Fruit fly (Drosophila melanogaster) S2 (cell line): Measurements from ENCODE around the gene CG34417.

ENCODE experiments used
- CG8478 ChIP-seq: fragments of >200 bp; optimal IDR thresholded peaks from 2 replicates; lab custom pipeline; 2018
- CTCF ChIP-seq, 2 experiments: fragments of >200 bp; optimal IDR thresholded peaks; 2 replicates each; lab custom pipeline; 2018

Gene CG34417

dm6 chrX:6551464-6551863, 10.9 kb downstream of the CG34417 start:
- TF ChIP-seq CG8478 (lab: Kevin White, UChicago) = no peak
- no peak for TF ChIP-seq CTCF (optimal IDR thresholded peaks at IDR 0.05; lab: Kevin White, UChicago)

DNA sequence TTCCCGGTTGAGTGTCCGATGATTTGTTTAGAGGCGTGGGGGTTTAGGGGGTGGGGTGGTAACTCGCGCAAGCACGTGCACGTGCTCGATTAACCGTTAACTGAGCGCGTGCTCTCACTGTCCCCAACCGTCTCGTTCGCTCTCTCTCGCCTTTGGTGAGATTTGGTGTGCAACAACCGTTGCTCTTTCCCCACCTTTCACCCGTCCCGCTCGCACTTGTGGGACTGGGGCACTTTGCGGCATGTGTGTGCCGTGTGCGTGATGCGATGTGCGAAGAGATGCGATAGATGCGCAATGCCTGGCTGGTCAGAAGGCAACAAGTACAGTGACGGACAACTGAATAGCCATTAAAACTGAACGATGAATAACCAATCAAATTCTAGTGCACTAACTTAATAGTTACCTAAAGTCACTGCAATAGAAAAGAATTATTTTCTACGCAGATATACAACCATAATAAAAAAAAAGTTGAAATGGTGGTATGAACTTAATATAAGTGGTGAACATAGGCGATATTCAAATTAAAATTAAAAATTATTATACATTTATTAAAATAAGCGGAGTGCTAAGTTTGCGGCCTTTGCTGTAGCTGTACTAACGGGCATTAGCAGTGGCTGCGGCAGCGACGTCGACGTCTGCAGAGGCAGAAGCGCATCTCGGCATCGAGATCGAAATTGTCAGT, 30.8 kb downstream of the CG34417 start:
- no peak for TF ChIP-seq CG8478 (lab: Kevin White, UChicago)
- no peak for TF ChIP-seq CTCF (optimal IDR thresholded peaks at IDR 0.05; lab: Kevin White, UChicago)

dm6 chrX:6573799-6574198, 33.2 kb downstream of the CG34417 start:
- no peak for TF ChIP-seq CG8478 (lab: Kevin White, UChicago)
- TF ChIP-seq CTCF (optimal IDR thresholded peaks at IDR 0.05; lab: Kevin White, UChicago) = no peak

DNA sequence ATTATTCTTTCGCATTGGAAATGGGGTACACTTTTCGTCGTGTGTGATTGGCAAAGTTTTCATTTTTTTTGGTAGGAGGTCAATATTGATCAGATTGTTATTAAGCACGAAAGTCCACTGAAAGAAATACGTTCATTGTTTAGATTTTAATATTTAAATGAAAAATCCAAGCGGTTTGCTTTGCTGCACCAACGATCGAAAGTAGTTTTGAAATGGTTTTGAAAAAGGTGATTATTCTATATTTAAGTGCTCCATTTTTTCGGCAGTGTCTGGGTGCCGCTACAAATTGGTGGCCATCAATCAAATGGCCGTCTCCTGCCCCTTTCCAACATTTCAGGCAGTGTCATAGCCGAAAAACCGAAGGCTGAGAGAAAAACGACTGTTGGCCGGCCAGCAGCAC, 33.9 kb downstream of the CG34417 start:
- TF ChIP-seq CTCF (optimal IDR thresholded peaks at IDR 0.05; lab: Kevin White, UChicago) (no peak), CG8478 (lab: Kevin White, UChicago) (no peak)

DNA sequence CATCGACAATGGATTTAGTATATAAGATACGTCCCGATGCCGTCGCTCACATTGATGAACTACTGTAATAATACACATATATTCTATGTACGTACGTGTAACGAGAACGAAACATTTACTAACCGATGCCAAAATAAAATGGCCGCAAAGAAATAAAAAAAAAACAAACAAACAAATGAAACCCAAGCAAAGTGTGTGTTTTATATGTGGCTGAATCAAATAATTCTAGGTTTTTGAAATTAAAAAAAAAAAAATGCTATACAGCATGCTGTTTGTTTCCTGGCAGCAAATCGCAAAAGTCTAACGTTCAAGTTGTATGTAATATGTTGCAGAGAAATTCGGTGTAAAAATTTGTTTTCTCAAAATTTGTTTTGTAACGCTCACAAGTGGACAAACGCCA, 48.4 kb downstream of the CG34417 start, which contains the start of gene CG17717:
TSS of gene CG17717 (plus strand) at position 301 of the 400 bp plus-strand sequence.
- TF ChIP-seq CTCF (optimal IDR thresholded peaks at IDR 0.05; lab: Kevin White, UChicago) (no peak), CG8478 (lab: Kevin White, UChicago) (no peak)

DNA sequence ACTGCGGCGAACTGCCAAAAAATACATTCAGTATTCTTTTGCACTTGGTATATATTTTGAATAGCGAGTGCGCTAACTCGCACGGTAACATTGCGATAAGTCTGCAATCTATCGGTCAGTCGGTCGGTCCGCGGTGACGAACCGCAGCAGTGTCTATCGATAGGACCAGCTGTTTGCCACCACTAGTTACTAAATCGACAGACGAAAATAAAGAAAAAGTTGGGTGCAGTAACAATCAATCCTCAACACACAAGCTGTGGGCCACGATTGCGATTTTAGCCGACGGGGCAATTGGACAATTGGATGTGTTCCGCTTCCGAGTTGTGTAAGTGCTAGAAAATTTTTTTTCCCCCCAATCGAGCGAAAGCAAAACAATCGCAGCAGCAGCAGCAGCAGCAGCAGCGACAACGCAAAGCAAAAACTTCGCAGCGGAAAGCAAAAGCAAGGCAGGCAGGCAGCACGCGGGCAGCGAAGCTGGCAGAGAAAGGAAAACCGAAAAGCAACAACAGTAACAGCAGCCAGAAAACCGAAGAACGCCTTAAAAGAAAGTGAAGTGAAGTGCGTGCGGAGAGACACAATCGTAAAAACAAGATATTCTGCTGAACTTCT, 50.2 kb downstream of the CG34417 start, which contains the start of gene Pat1:
TSS of gene Pat1 (plus strand) at position 96 of the 609 bp plus-strand sequence.
- TF ChIP-seq CTCF (optimal IDR thresholded peaks at IDR 0.05; lab: Kevin White, UChicago) (peak in 1 of 2 experiments; percentile 20), CG8478 (lab: Kevin White, UChicago) (no peak)

dm6 chrX:6592093-6592492, 51.5 kb downstream of the CG34417 start:
- no peak for TF ChIP-seq CG8478 (lab: Kevin White, UChicago)
- TF ChIP-seq CTCF (optimal IDR thresholded peaks at IDR 0.05; lab: Kevin White, UChicago) = no peak

DNA sequence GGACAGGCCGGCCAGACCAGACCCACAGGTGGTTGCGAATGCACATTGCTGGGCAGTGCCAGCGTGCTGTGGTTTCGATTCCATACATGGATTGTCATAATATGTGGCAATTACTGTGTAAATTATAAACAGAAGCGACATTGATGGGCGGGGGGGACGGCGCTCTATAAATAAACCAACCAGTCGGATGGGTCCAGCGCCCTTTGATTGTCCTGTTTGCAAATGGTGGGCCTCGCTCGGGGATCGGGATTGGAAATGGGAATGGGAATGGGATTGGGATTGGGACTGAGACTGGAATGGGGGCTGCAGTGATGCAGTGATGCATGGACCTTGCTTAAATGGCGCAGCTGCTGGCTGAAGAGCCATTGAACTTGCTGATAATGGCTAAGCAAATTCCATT, 52.2 kb downstream of the CG34417 start:
- no peak for TF ChIP-seq CG8478 (lab: Kevin White, UChicago)
- TF ChIP-seq CTCF (optimal IDR thresholded peaks at IDR 0.05; lab: Kevin White, UChicago) = no peak

DNA sequence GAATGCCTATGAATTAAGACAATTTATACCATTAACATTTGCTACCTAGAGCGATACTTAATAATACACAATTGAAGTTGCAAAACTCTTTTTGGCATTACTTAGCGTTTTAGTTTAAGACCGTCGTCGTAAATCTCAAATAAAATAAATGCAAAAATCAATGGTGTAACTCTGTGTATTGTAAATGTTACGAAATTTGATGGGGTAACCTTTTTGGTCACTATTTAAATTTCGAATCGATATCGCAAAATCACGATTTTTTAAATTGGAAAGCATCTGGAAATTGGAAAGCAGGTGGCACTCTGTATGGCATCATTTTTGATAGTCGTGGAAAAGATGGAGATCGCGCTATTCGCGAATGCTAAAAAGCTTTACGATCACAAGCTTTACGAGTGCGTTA, 56.2 kb downstream of the CG34417 start, which contains the start of gene APC7:
TSS of gene APC7 (plus strand) at position 301 of the 400 bp plus-strand sequence.
- TF ChIP-seq CTCF (optimal IDR thresholded peaks at IDR 0.05; lab: Kevin White, UChicago) (no peak), CG8478 (lab: Kevin White, UChicago) (no peak)

DNA sequence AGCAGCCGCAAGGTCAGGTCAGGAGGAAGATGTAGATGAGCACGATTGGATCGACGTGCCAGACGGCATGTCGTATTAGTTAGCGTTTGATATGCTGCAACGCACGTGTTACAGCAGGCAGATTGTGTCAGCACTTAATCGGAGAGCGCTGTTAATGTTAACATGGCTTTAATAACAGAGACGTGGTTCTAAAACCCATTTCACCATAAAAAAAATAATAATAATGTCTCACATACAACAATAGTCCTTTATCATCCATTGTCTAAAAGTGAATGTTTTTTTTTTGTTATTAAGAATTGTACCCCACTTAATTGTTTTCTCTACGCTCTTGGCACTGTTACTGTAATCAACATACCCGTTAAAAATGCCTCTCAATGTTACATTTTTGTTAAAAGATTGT, 58.7 kb downstream of the CG34417 start:
- TF ChIP-seq CG8478 (lab: Kevin White, UChicago) (no peak), CTCF (optimal IDR thresholded peaks at IDR 0.05; lab: Kevin White, UChicago) (peak in 1 of 2 experiments; percentile 35)

dm6 chrX:6599880-6600279, 59.3 kb downstream of the CG34417 start, which contains the start of gene pigs:
pigs (plus strand) TSS chrX:6600062.
- TF ChIP-seq CG8478 (lab: Kevin White, UChicago) (no peak), CTCF (optimal IDR thresholded peaks at IDR 0.05; lab: Kevin White, UChicago) (no peak)

dm6 chrX:6601144-6601543, 60.6 kb downstream of the CG34417 start:
- TF ChIP-seq CTCF (optimal IDR thresholded peaks at IDR 0.05; lab: Kevin White, UChicago) = no peak
- no peak for TF ChIP-seq CG8478 (lab: Kevin White, UChicago)

- no peak for TF ChIP-seq CG8478 (lab: Kevin White, UChicago)
- no peak for TF ChIP-seq CTCF (optimal IDR thresholded peaks at IDR 0.05; lab: Kevin White, UChicago)
Observed at dm6 chrX:6601641-6602276, 61.2 kb downstream of the CG34417 start.

DNA sequence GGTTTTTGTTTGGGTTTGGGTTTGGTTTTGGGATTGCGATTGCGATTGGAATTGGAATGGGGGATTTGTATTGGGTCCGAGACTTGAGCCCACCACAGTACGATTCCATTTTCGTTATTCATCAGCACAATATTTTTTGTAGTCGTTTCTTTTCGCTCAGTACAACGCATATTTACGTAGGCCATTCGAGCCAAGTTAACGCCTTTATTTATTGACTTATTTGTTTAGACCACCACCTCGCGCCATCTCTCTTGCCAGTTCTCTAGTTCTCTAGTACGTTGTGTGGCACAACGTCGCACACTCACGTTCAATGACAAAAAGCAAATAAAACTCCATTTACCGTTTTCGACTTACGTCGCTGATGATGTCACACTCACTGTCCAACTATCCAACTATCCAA, 64.1 kb downstream of the CG34417 start:
- TF ChIP-seq CG8478 (lab: Kevin White, UChicago) (no peak), CTCF (optimal IDR thresholded peaks at IDR 0.05; lab: Kevin White, UChicago) (no peak)

- TF ChIP-seq CG8478 (lab: Kevin White, UChicago) (no peak), CTCF (optimal IDR thresholded peaks at IDR 0.05; lab: Kevin White, UChicago) (no peak)
Observed at dm6 chrX:6611831-6612230, 71.3 kb downstream of the CG34417 start.
